Worm (Caenorhabditis elegans) whole organism, L1 larva: ENCODE data around the gene mop-25.2.

Experiments
- C04F5.9 ChIP-seq: sonication (generic microtip); optimal IDR thresholded peaks from 2 replicates; lab custom pipeline; 2016; ENCODE audit warnings: missing genetic modification characterization, missing compliant biosample characterization
- C34B4.2 ChIP-seq: sonication (generic microtip); optimal IDR thresholded peaks from 2 replicates; lab custom pipeline; 2017; ENCODE audit warnings: mild to moderate bottlenecking, missing genetic modification characterization, missing compliant biosample characterization
- Y116A8C.19 ChIP-seq: sonication (generic microtip); optimal IDR thresholded peaks from 2 replicates; lab custom pipeline; 2016; ENCODE audit warnings: missing compliant biosample characterization, missing genetic modification characterization, borderline replicate concordance
- aha-1 ChIP-seq: fragments of 150-350 bp; optimal IDR thresholded peaks from 2 replicates; lab custom pipeline; 2014; ENCODE audit warnings: missing biosample characterization, missing genetic modification characterization
- alr-1 ChIP-seq: fragments of 200-800 bp; sonication (Bioruptor generic); optimal IDR thresholded peaks from 2 replicates; lab custom pipeline; 2018; ENCODE audit warnings: borderline replicate concordance, mild to moderate bottlenecking, missing genetic modification characterization, missing compliant biosample characterization
- aly-2 ChIP-seq: fragments of 150-350 bp; optimal IDR thresholded peaks from 2 replicates; lab custom pipeline; 2014; ENCODE audit warnings: missing biosample characterization, missing genetic modification characterization
- ama-1 ChIP-seq: fragments of 150-350 bp; optimal IDR thresholded peaks from 2 replicates; lab custom pipeline; 2014
- blmp-1 ChIP-seq: fragments of 150-350 bp; optimal IDR thresholded peaks from 2 replicates; lab custom pipeline; 2014; ENCODE audit warnings: missing biosample characterization, missing genetic modification characterization
- ceh-8 ChIP-seq: fragments of 200-800 bp; sonication (Bioruptor generic); optimal IDR thresholded peaks from 2 replicates; lab custom pipeline; 2018; ENCODE audit warnings: mild to moderate bottlenecking, missing genetic modification characterization, moderate library complexity, missing compliant biosample characterization
- ceh-82 ChIP-seq, 3 experiments: fragments of 150-350 bp in 1 of 3; sonication (generic microtip) in 2 of 3; optimal IDR thresholded peaks; 2 replicates each; lab custom pipeline; 2014 to 2017; ENCODE audit warnings: missing biosample characterization in 3 of 3, missing genetic modification characterization in 3 of 3
- ceh-88 ChIP-seq: fragments of 200-800 bp; sonication (Bioruptor generic); IDR thresholded peaks from 2 replicates; pipeline ENCODE4 v1.3.6; 2022; ENCODE audit warnings: missing genetic modification characterization, missing compliant biosample characterization
- ceh-90 ChIP-seq: sonication (generic microtip); optimal IDR thresholded peaks from 2 replicates; lab custom pipeline; 2016; ENCODE audit warnings: missing genetic modification characterization, missing compliant biosample characterization
- dpl-1 ChIP-seq, 3 experiments: fragments of 150-350 bp in 2 of 3; sonication (generic microtip) in 1 of 3; optimal IDR thresholded peaks; 2 replicates each; lab custom pipeline; 2014 to 2017; ENCODE audit warnings: missing biosample characterization in 3 of 3, missing genetic modification characterization in 3 of 3, missing genetic modification reagents in 3 of 3
- dsc-1 ChIP-seq: sonication (generic microtip); optimal IDR thresholded peaks from 2 replicates; lab custom pipeline; 2016; ENCODE audit warnings: mild to moderate bottlenecking, missing genetic modification characterization, missing compliant biosample characterization
- efl-1 ChIP-seq, 4 experiments: fragments of 150-350 bp; optimal IDR thresholded peaks in 3 of 4; peaks in 1 of 4; 1 replicate in 1 of 4; 2 replicates in 3 of 4; lab custom pipeline; 2014; ENCODE audit warnings: missing biosample characterization in 2 of 4, missing genetic modification characterization in 2 of 4, missing genetic modification reagents in 2 of 4
- efl-3 ChIP-seq: fragments of 200-800 bp; sonication (Bioruptor generic); optimal IDR thresholded peaks from 2 replicates; lab custom pipeline; 2018; ENCODE audit warnings: mild to moderate bottlenecking, missing genetic modification characterization, missing compliant biosample characterization
- egl-13 ChIP-seq: sonication (generic microtip); optimal IDR thresholded peaks from 2 replicates; lab custom pipeline; 2016; ENCODE audit warnings: missing genotype, missing genetic modification reagents, missing genetic modification characterization, missing compliant biosample characterization
- elt-2 ChIP-seq: sonication (generic microtip); optimal IDR thresholded peaks from 2 replicates; lab custom pipeline; 2016; ENCODE audit warnings: missing genetic modification characterization, mild to moderate bottlenecking, inconsistent platforms, missing compliant biosample characterization, missing genetic modification reagents
- ets-5 ChIP-seq: fragments of 200-800 bp; sonication (Bioruptor generic); IDR thresholded peaks from 2 replicates; pipeline ENCODE4 v1.3.6; 2022; ENCODE audit warnings: missing genetic modification characterization, missing compliant biosample characterization
- fkh-10 ChIP-seq: sonication (generic microtip); optimal IDR thresholded peaks from 2 replicates; lab custom pipeline; 2017; ENCODE audit warnings: missing biosample characterization, missing genetic modification reagents, missing genetic modification characterization
- fkh-4 ChIP-seq: sonication (generic microtip); optimal IDR thresholded peaks from 2 replicates; lab custom pipeline; 2016; ENCODE audit warnings: missing compliant biosample characterization, missing genetic modification characterization, borderline replicate concordance
- fkh-8 ChIP-seq: sonication (generic microtip); optimal IDR thresholded peaks from 2 replicates; lab custom pipeline; 2016; ENCODE audit warnings: mild to moderate bottlenecking, missing genetic modification characterization, missing compliant biosample characterization
- hlh-17 ChIP-seq: fragments of 200-800 bp; sonication (Bioruptor generic); optimal IDR thresholded peaks from 2 replicates; lab custom pipeline; 2018; ENCODE audit warnings: missing genetic modification characterization, mild to moderate bottlenecking, missing compliant biosample characterization, moderate library complexity, borderline replicate concordance
- hpl-2 ChIP-seq: fragments of 150-350 bp; optimal IDR thresholded peaks from 2 replicates; lab custom pipeline; 2014; ENCODE audit warnings: missing biosample characterization, missing genetic modification reagents, missing genetic modification characterization
- irx-1 ChIP-seq: sonication (generic microtip); optimal IDR thresholded peaks from 2 replicates; lab custom pipeline; 2016; ENCODE audit warnings: missing genetic modification characterization, missing compliant biosample characterization
- lin-13 ChIP-seq: fragments of 150-350 bp; optimal IDR thresholded peaks from 2 replicates; lab custom pipeline; 2014; ENCODE audit warnings: missing biosample characterization, missing genetic modification reagents, missing genetic modification characterization
- lin-14 ChIP-seq: fragments of 200-800 bp; sonication (Bioruptor generic); optimal IDR thresholded peaks from 2 replicates; lab custom pipeline; 2018; ENCODE audit warnings: mild to moderate bottlenecking, missing genetic modification characterization, moderate library complexity, missing compliant biosample characterization
- lin-15B ChIP-seq: fragments of 150-350 bp; sonication (generic microtip); optimal IDR thresholded peaks from 3 replicates; lab custom pipeline; 2014; ENCODE audit warnings: missing biosample characterization, missing genetic modification characterization
- lin-35 ChIP-seq, 2 experiments: fragments of 150-350 bp; optimal IDR thresholded peaks; 2 replicates each; lab custom pipeline; 2014; ENCODE audit warnings: missing biosample characterization in 2 of 2, missing genetic modification characterization in 2 of 2, missing genetic modification reagents in 2 of 2
- lir-3 ChIP-seq: sonication (generic microtip); optimal IDR thresholded peaks from 2 replicates; lab custom pipeline; 2016; ENCODE audit warnings: mild to moderate bottlenecking, missing genetic modification characterization, moderate library complexity, missing compliant biosample characterization; ENCODE audit not compliant: poor library complexity
- lsy-2 ChIP-seq, 2 experiments: fragments of 150-350 bp; optimal IDR thresholded peaks; 2 replicates each; lab custom pipeline; 2014; ENCODE audit warnings: missing biosample characterization in 2 of 2, missing genetic modification characterization in 2 of 2
- mab-9 ChIP-seq: fragments of 200-800 bp; sonication (Bioruptor generic); IDR thresholded peaks from 2 replicates; pipeline ENCODE4 v1.3.6; 2022; ENCODE audit warnings: missing genetic modification reagents, missing genetic modification characterization, missing compliant biosample characterization
- mdl-1 ChIP-seq, 2 experiments: fragments of 150-350 bp; optimal IDR thresholded peaks; 2 replicates each; lab custom pipeline; 2014 to 2017; ENCODE audit warnings: missing biosample characterization in 2 of 2, missing genetic modification characterization in 2 of 2, inconsistent platforms in 1 of 2
- mep-1 ChIP-seq: fragments of 150-350 bp; optimal IDR thresholded peaks from 2 replicates; lab custom pipeline; 2014; ENCODE audit warnings: missing biosample characterization, missing genetic modification characterization
- nhr-11 ChIP-seq: fragments of 150-350 bp; optimal IDR thresholded peaks from 2 replicates; lab custom pipeline; 2014; ENCODE audit warnings: missing biosample characterization, missing genetic modification characterization
- nhr-19 ChIP-seq: fragments of 200-800 bp; sonication (Bioruptor generic); conservative IDR thresholded peaks from 2 replicates; pipeline ENCODE4 v1.3.6; 2022; ENCODE audit warnings: missing genetic modification characterization, missing compliant biosample characterization
- nhr-20 ChIP-seq: sonication (generic microtip); optimal IDR thresholded peaks from 2 replicates; lab custom pipeline; 2016; ENCODE audit warnings: mild to moderate bottlenecking, missing genetic modification characterization, missing compliant biosample characterization
- nhr-47 ChIP-seq: sonication (generic microtip); optimal IDR thresholded peaks from 2 replicates; lab custom pipeline; 2016; ENCODE audit warnings: mild to moderate bottlenecking, missing genetic modification characterization, moderate library complexity, missing compliant biosample characterization
- nhr-71 ChIP-seq: sonication (generic microtip); optimal IDR thresholded peaks from 2 replicates; lab custom pipeline; 2016; ENCODE audit warnings: mild to moderate bottlenecking, missing genetic modification characterization, moderate library complexity, missing compliant biosample characterization
- nhr-84 ChIP-seq: sonication (generic microtip); optimal IDR thresholded peaks from 2 replicates; lab custom pipeline; 2017; ENCODE audit warnings: missing biosample characterization, missing genetic modification characterization
- nhr-85 ChIP-seq: sonication (generic microtip); peaks from one replicate; lab custom pipeline; 2016; ENCODE audit warnings: missing genetic modification characterization, inconsistent platforms, missing compliant biosample characterization
- nhr-90 ChIP-seq: sonication (generic microtip); optimal IDR thresholded peaks from 2 replicates; lab custom pipeline; 2016; ENCODE audit warnings: mild to moderate bottlenecking, missing genetic modification characterization, missing compliant biosample characterization; ENCODE audit not compliant: poor library complexity
- pax-3 ChIP-seq: fragments of 200-800 bp; sonication (Bioruptor generic); optimal IDR thresholded peaks from 2 replicates; lab custom pipeline; 2018; ENCODE audit warnings: mild to moderate bottlenecking, missing genetic modification characterization, moderate library complexity, missing compliant biosample characterization
- rnt-1 ChIP-seq: sonication (generic microtip); optimal IDR thresholded peaks from 2 replicates; lab custom pipeline; 2016; ENCODE audit warnings: mild to moderate bottlenecking, missing genetic modification characterization, moderate library complexity, missing compliant biosample characterization
- skn-1 ChIP-seq: fragments of 150-350 bp; optimal IDR thresholded peaks from 2 replicates; lab custom pipeline; 2014; ENCODE audit warnings: missing biosample characterization, missing genetic modification characterization
- snu-23 ChIP-seq: sonication (generic microtip); optimal IDR thresholded peaks from 2 replicates; lab custom pipeline; 2016; ENCODE audit warnings: missing genetic modification characterization, missing compliant biosample characterization
- swsn-7 ChIP-seq: sonication (generic microtip); optimal IDR thresholded peaks from 2 replicates; lab custom pipeline; 2016; ENCODE audit warnings: missing genetic modification characterization, missing compliant biosample characterization
- unc-30 ChIP-seq: sonication (generic microtip); optimal IDR thresholded peaks from 2 replicates; lab custom pipeline; 2017; ENCODE audit warnings: missing biosample characterization, missing genetic modification characterization
- ztf-4 ChIP-seq: fragments of 150-350 bp; optimal IDR thresholded peaks from 2 replicates; lab custom pipeline; 2014; ENCODE audit warnings: missing biosample characterization, missing genetic modification characterization

The mop-25.2 gene

DNA sequence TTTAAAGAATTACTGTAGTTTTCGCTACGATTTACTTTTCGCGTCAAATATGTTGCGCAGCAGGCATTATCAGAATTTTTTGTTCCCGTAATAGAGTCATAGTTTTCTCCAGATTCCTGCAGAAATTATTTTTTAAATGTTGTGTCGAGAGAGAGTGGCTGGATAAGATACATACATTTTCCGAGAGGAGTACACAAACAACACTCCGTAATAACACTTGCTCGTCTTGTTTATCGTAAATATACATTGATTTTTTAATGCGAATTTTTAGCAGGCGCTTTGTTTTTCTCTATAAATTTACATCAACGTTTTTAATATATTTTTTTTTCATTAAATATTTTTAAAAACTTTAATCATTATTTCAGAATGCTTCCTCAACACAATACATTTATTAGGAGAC lies 34.5 kb downstream of the mop-25.2 start, which contains the start of gene taf-8 (continued):
- TF ChIP-seq mdl-1 (tag; optimal IDR thresholded peaks at IDR 0.05; lab: Kevin White, UChicago) (no peak), nhr-19 (GFP tag; lab: Robert Waterston, UW) (peak; percentile 74), nhr-84 (tag; lab: Kevin White, UChicago) (no peak), snu-23 (peak; percentile 78), dpl-1 (GFP tag; optimal IDR thresholded peaks at IDR 0.05; lab: Kevin White, UChicago) (peak; percentile 41 to 70 (median 69)), C04F5.9 (tag; lab: Kevin White, UChicago) (no peak), blmp-1 (no peak), C34B4.2 (no peak), nhr-47 (tag; lab: Kevin White, UChicago) (peak; percentile 79), ceh-8 (GFP tag; lab: Kevin White, UChicago) (no peak), hpl-2 (no peak), ceh-88 (GFP tag; lab: Robert Waterston, UW) (0 out of 2 replicates have a peak, but pooled peaks have one; percentile 15), ets-5 (GFP tag; lab: Robert Waterston, UW) (no peak), ceh-90 (peak; percentile 16), unc-30 (tag; lab: Kevin White, UChicago) (no peak), aly-2 (tag; lab: Kevin White, UChicago) (peak; percentile 31), dsc-1 (tag; lab: Kevin White, UChicago) (peak; percentile 52), lir-3 (tag; lab: Kevin White, UChicago) (peak; percentile 54), elt-2 (tag; lab: Kevin White, UChicago) (no peak), pax-3 (no peak), rnt-1 (tag; lab: Kevin White, UChicago) (peak; percentile 62), mep-1 (tag; lab: Kevin White, UChicago) (no peak), nhr-20 (tag; lab: Kevin White, UChicago) (peak; percentile 79), lin-35 (GFP tag; optimal IDR thresholded peaks at IDR 0.05; lab: Kevin White, UChicago) (peak; percentile 72 to 73), nhr-90 (tag; lab: Kevin White, UChicago) (peak; percentile 50), swsn-7 (tag; lab: Kevin White, UChicago) (peak; percentile 71), lin-15B (tag; lab: Kevin White, UChicago) (peak; percentile 24), fkh-10 (GFP tag; lab: Kevin White, UChicago) (no peak), alr-1 (tag; lab: Kevin White, UChicago) (no peak), ztf-4 (tag; lab: Kevin White, UChicago) (no peak), fkh-4 (tag; lab: Kevin White, UChicago) (no peak)

DNA sequence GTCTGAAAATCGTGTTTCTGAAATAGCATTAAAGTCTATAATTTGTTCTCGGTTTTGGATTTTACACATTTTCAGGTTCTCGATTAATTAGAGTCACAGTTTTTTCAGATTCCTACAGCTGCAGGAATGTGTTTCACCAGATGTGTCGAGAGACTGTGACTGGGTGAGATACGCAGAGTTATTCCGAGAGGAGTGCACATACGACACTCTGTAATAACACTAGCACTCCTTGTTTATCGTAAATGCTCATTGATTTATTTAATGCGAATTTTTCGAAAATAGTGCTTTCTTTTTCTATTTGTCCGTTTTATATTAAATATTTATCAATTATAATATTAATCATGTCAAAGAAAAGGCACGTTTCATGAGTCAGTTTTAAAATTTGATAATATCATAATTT lies 36.1 kb downstream of the mop-25.2 start, which contains the start of gene ZK1320.11:
ZK1320.11 (plus strand) TSS at position 243 of the 400 bp plus-strand sequence.
- TF ChIP-seq egl-13 (tag; lab: Kevin White, UChicago) (no peak), ets-5 (GFP tag; lab: Robert Waterston, UW) (no peak), dpl-1 (GFP tag; optimal IDR thresholded peaks at IDR 0.05; lab: Kevin White, UChicago) (no peak), hlh-17 (GFP tag; lab: Kevin White, UChicago) (no peak), lin-13 (GFP tag; lab: Kevin White, UChicago) (no peak), nhr-85 (no peak), mab-9 (GFP tag; lab: Robert Waterston, UW) (no peak), rnt-1 (tag; lab: Kevin White, UChicago) (no peak), lsy-2 (tag; optimal IDR thresholded peaks at IDR 0.05; lab: Kevin White, UChicago) (peak in 1 of 2 experiments; percentile 58), efl-1 (optimal IDR thresholded peaks at IDR 0.05; lab: Kevin White, UChicago) (peak; percentile 21 to 27), efl-1 (GFP tag; optimal IDR thresholded peaks at IDR 0.05 in 1 of 2; lab: Kevin White, UChicago) (no peak), nhr-11 (tag; lab: Kevin White, UChicago) (no peak), Y116A8C.19 (tag; lab: Kevin White, UChicago) (no peak), efl-3 (GFP tag; lab: Kevin White, UChicago) (no peak), fkh-4 (tag; lab: Kevin White, UChicago) (no peak), nhr-71 (peak; percentile 25), irx-1 (tag; lab: Kevin White, UChicago) (no peak), hpl-2 (no peak), ztf-4 (tag; lab: Kevin White, UChicago) (no peak), unc-30 (tag; lab: Kevin White, UChicago) (no peak), ceh-82 (tag; optimal IDR thresholded peaks at IDR 0.05; lab: Kevin White, UChicago) (peak in 1 of 3 experiments; percentile 9), nhr-19 (GFP tag; lab: Robert Waterston, UW) (no peak), lin-14 (peak; percentile 5), aha-1 (tag; lab: Kevin White, UChicago) (no peak), lin-35 (GFP tag; optimal IDR thresholded peaks at IDR 0.05; lab: Kevin White, UChicago) (no peak), ceh-8 (GFP tag; lab: Kevin White, UChicago) (no peak), nhr-47 (tag; lab: Kevin White, UChicago) (no peak), fkh-8 (tag; lab: Kevin White, UChicago) (no peak), skn-1 (no peak), ama-1 (no peak)
